Fruit fly (Drosophila melanogaster) whole organism, pupa: Measurements from ENCODE around the gene CG43740.
A peak's percentile ranks its signal among the peaks of the same experiment; 100 is the strongest.

Source experiments
- CG13204 ChIP-seq: fragments of 200-800 bp; sonication (Bioruptor generic); optimal IDR thresholded peaks from 2 replicates; lab custom pipeline; 2018; ENCODE audit warnings: missing biosample characterization, mild to moderate bottlenecking, missing genetic modification characterization, moderate library complexity
- CG14655 ChIP-seq: fragments of 200-800 bp; sonication (Bioruptor generic); optimal IDR thresholded peaks from 3 replicates; lab custom pipeline; 2017; ENCODE audit warnings: mild to moderate bottlenecking, missing biosample characterization, missing genetic modification reagents, missing genetic modification characterization
- CG15710 ChIP-seq: fragments of 200-800 bp; sonication (Bioruptor generic); optimal IDR thresholded peaks from 2 replicates; lab custom pipeline; 2018; ENCODE audit warnings: missing biosample characterization, mild to moderate bottlenecking, missing genetic modification characterization, moderate library complexity
- CG34367 ChIP-seq: fragments of 200-800 bp; sonication (Bioruptor generic); optimal IDR thresholded peaks from 2 replicates; lab custom pipeline; 2018; ENCODE audit warnings: missing biosample characterization, mild to moderate bottlenecking, missing genetic modification characterization
- CG8159 ChIP-seq: fragments of 200-800 bp; sonication (Bioruptor generic); optimal IDR thresholded peaks from 3 replicates; lab custom pipeline; 2018; ENCODE audit warnings: missing biosample characterization, mild to moderate bottlenecking, missing genetic modification characterization, moderate library complexity
- CG9948 ChIP-seq: fragments of 200-800 bp; sonication (Bioruptor generic); optimal IDR thresholded peaks from 2 replicates; lab custom pipeline; 2018; ENCODE audit warnings: missing biosample characterization, mild to moderate bottlenecking, missing genetic modification characterization, moderate library complexity
- D1 ChIP-seq: fragments of 200-800 bp; sonication (Bioruptor generic); optimal IDR thresholded peaks from 2 replicates; lab custom pipeline; 2018; ENCODE audit warnings: missing biosample characterization, mild to moderate bottlenecking, missing genetic modification characterization, moderate library complexity
- Ets98B ChIP-seq: fragments of 200-800 bp; sonication (Bioruptor generic); IDR thresholded peaks from 2 replicates; pipeline ENCODE4 v1.3.6; 2022; ENCODE audit warnings: missing biosample characterization, missing genetic modification characterization
- gl ChIP-seq: fragments of 200-800 bp; sonication (Bioruptor generic); optimal IDR thresholded peaks from 2 replicates; lab custom pipeline; 2018; ENCODE audit warnings: missing biosample characterization, mild to moderate bottlenecking, missing genetic modification characterization

- no peak for TF ChIP-seq D1 (tag; lab: Kevin White, UChicago)
- no peak for TF ChIP-seq CG15710
- no peak for TF ChIP-seq CG14655 (GFP tag; lab: Kevin White, UChicago)
- no peak for TF ChIP-seq Ets98B (GFP tag; lab: Robert Waterston, UW)
- no peak for TF ChIP-seq CG34367 (tag; lab: Kevin White, UChicago)
- no peak for TF ChIP-seq gl
- no peak for TF ChIP-seq CG9948 (tag; lab: Kevin White, UChicago)
- TF ChIP-seq CG13204 (GFP tag; lab: Kevin White, UChicago), result no peak
- peak; percentile 8 for TF ChIP-seq CG8159 (tag; lab: Kevin White, UChicago)
These were observed 32.4 kb downstream of the CG43740 start for dm6 chrX:10365748-10366415.
